Fruit fly (Drosophila melanogaster) whole organism, embryonic: ENCODE data around the gene CG32645.

Experiments
- Aef1 ChIP-seq: fragments of 200-800 bp; sonication (Bioruptor generic); IDR thresholded peaks from 3 replicates; pipeline ENCODE4 v1.3.6; 2022; ENCODE audit warnings: missing biosample characterization, missing genetic modification characterization
- Antp ChIP-seq: fragments of 200-800 bp; sonication (Bioruptor generic); optimal IDR thresholded peaks from 3 replicates; lab custom pipeline; 2016; ENCODE audit warnings: missing biosample characterization, missing genetic modification characterization
- Awh ChIP-seq: fragments of 200-800 bp; sonication (Bioruptor generic); IDR thresholded peaks from 2 replicates; pipeline ENCODE4, ENCODE4 v1.3.6; 2022; ENCODE audit warnings: missing biosample characterization, missing genetic modification characterization
- Bteb2 ChIP-seq: fragments of 200-800 bp; sonication (Bioruptor generic); optimal IDR thresholded peaks from 2 replicates; lab custom pipeline; 2016; ENCODE audit warnings: missing biosample characterization, missing genetic modification characterization
- CG12071 ChIP-seq: fragments of 200-800 bp; sonication (Bioruptor generic); optimal IDR thresholded peaks from 3 replicates; lab custom pipeline; 2018; ENCODE audit warnings: missing biosample characterization, mild to moderate bottlenecking, missing genetic modification characterization
- CG12744 ChIP-seq: fragments of 200-800 bp; sonication (Bioruptor generic); optimal IDR thresholded peaks from 2 replicates; lab custom pipeline; 2016; ENCODE audit warnings: missing biosample characterization, missing genetic modification characterization
- CG14441 ChIP-seq: fragments of 200-800 bp; sonication (Bioruptor generic); IDR thresholded peaks from 2 replicates; pipeline ENCODE4 v1.3.6; 2022; ENCODE audit warnings: missing biosample characterization, missing genetic modification characterization
- CG15514 ChIP-seq: fragments of 200-800 bp; sonication (Bioruptor generic); optimal IDR thresholded peaks from 3 replicates; lab custom pipeline; 2017; ENCODE audit warnings: missing biosample characterization, missing genetic modification characterization, mild to moderate bottlenecking, moderate library complexity, missing genetic modification reagents
- CG1603 ChIP-seq: fragments of 200-800 bp; sonication (Bioruptor generic); optimal IDR thresholded peaks from 2 replicates; lab custom pipeline; 2019; ENCODE audit warnings: missing biosample characterization, mild to moderate bottlenecking, missing genetic modification characterization, moderate library complexity
- CG16815 ChIP-seq: fragments of 200-800 bp; sonication (Bioruptor generic); optimal IDR thresholded peaks from 3 replicates; lab custom pipeline; 2017; ENCODE audit warnings: missing biosample characterization, mild to moderate bottlenecking, missing genetic modification characterization
- CG4360 ChIP-seq: fragments of 200-800 bp; sonication (Bioruptor generic); IDR thresholded peaks from 2 replicates; pipeline ENCODE4 v1.3.6; 2022; ENCODE audit warnings: missing biosample characterization, missing genetic modification characterization
- CG4854 ChIP-seq: fragments of 200-800 bp; sonication (Bioruptor generic); optimal IDR thresholded peaks from 2 replicates; lab custom pipeline; 2016; ENCODE audit warnings: missing biosample characterization, missing genetic modification characterization, inconsistent platforms
- CG7271 ChIP-seq: fragments of 200-800 bp; sonication (Bioruptor generic); optimal IDR thresholded peaks from 2 replicates; lab custom pipeline; 2018; ENCODE audit warnings: missing biosample characterization, mild to moderate bottlenecking, missing genetic modification characterization, moderate library complexity
- D ChIP-seq, 2 experiments: fragments of 200-800 bp in 1 of 2; fragments of >200 bp in 1 of 2; sonication (Bioruptor generic) in 1 of 2; optimal IDR thresholded peaks; 2 replicates in 1 of 2; 3 replicates in 1 of 2; lab custom pipeline; 2017; ENCODE audit warnings: mild to moderate bottlenecking in 1 of 2, missing biosample characterization in 1 of 2, missing genetic modification characterization in 1 of 2, missing genetic modification reagents in 1 of 2
- Doc3 ChIP-seq: fragments of 200-800 bp; sonication (Bioruptor generic); IDR thresholded peaks from 3 replicates; pipeline ENCODE4 v1.3.6; 2022; ENCODE audit warnings: missing biosample characterization, missing genetic modification characterization; ENCODE audit not compliant: partially characterized antibody
- Fer2 ChIP-seq: fragments of 200-800 bp; sonication (Bioruptor generic); optimal IDR thresholded peaks from 2 replicates; lab custom pipeline; 2018; ENCODE audit warnings: missing biosample characterization, mild to moderate bottlenecking, missing genetic modification characterization, moderate library complexity
- GATAe ChIP-seq: fragments of 200-800 bp; sonication (Bioruptor generic); conservative IDR thresholded peaks from 2 replicates; pipeline ENCODE4 v1.3.6; 2022; ENCODE audit warnings: missing biosample characterization, missing genetic modification characterization
- Lhr ChIP-seq: fragments of 200-800 bp; sonication (Bioruptor generic); optimal IDR thresholded peaks from 3 replicates; lab custom pipeline; 2017; ENCODE audit warnings: mild to moderate bottlenecking, missing biosample characterization, missing genetic modification reagents, missing genetic modification characterization
- MBD-R2 ChIP-seq: fragments of 200-800 bp; sonication (Bioruptor generic); IDR thresholded peaks from 2 replicates; pipeline ENCODE4 v1.3.6; 2022; ENCODE audit warnings: missing biosample characterization, missing genetic modification characterization
- NFAT ChIP-seq: fragments of 200-800 bp; sonication (Bioruptor generic); IDR thresholded peaks from 2 replicates; pipeline ENCODE4 v1.3.6; 2022; ENCODE audit warnings: missing biosample characterization, missing genetic modification characterization
- Nf-YB ChIP-seq: fragments of 200-800 bp; sonication (Bioruptor generic); optimal IDR thresholded peaks from 3 replicates; lab custom pipeline; 2019; ENCODE audit warnings: missing biosample characterization, mild to moderate bottlenecking, missing genetic modification characterization, moderate library complexity
- Scr ChIP-seq: fragments of 200-800 bp; sonication (Bioruptor generic); IDR thresholded peaks from 2 replicates; pipeline ENCODE4 v1.3.6; 2022; ENCODE audit warnings: missing biosample characterization, missing genetic modification characterization; ENCODE audit not compliant: partially characterized antibody
- Side ChIP-seq: fragments of 200-800 bp; sonication (Bioruptor generic); optimal IDR thresholded peaks from 2 replicates; lab custom pipeline; 2016; ENCODE audit warnings: missing biosample characterization, missing genetic modification characterization
- Sox100B ChIP-seq: fragments of 200-800 bp; sonication (Bioruptor generic); optimal IDR thresholded peaks from 3 replicates; lab custom pipeline; 2018; ENCODE audit warnings: missing biosample characterization, mild to moderate bottlenecking, missing genetic modification characterization
- ara ChIP-seq: fragments of 200-800 bp; sonication (Bioruptor generic); IDR thresholded peaks from 2 replicates; pipeline ENCODE4 v1.3.6; 2022; ENCODE audit warnings: missing biosample characterization, missing genetic modification characterization
- az2 ChIP-seq: fragments of 200-800 bp; sonication (Bioruptor generic); optimal IDR thresholded peaks from 3 replicates; lab custom pipeline; 2016; ENCODE audit warnings: missing biosample characterization, missing genetic modification characterization
- bcd ChIP-seq: fragments of 200-800 bp; sonication (Bioruptor generic); optimal IDR thresholded peaks from 2 replicates; lab custom pipeline; 2017; ENCODE audit warnings: missing biosample characterization, mild to moderate bottlenecking, missing genetic modification characterization
- fd102C ChIP-seq: fragments of 200-800 bp; sonication (Bioruptor generic); optimal IDR thresholded peaks from 2 replicates; lab custom pipeline; 2018; ENCODE audit warnings: missing biosample characterization, mild to moderate bottlenecking, missing genetic modification characterization, moderate library complexity
- gce ChIP-seq: fragments of 200-800 bp; sonication (Bioruptor generic); IDR thresholded peaks from 3 replicates; pipeline ENCODE4 v1.3.6; 2022; ENCODE audit warnings: missing biosample characterization, missing genetic modification characterization
- insv ChIP-seq, 2 experiments: fragments of 200-800 bp; sonication (Bioruptor generic); optimal IDR thresholded peaks; 3 replicates each; lab custom pipeline; 2016 to 2018; ENCODE audit warnings: missing biosample characterization in 2 of 2, missing genetic modification characterization in 2 of 2
- inv ChIP-seq: fragments of 200-800 bp; sonication (Bioruptor generic); IDR thresholded peaks from 2 replicates; pipeline ENCODE4 v1.3.6; 2022; ENCODE audit warnings: missing biosample characterization, missing genetic modification characterization; ENCODE audit not compliant: partially characterized antibody
- kah ChIP-seq: fragments of 200-800 bp; sonication (Bioruptor generic); optimal IDR thresholded peaks from 2 replicates; lab custom pipeline; 2018; ENCODE audit warnings: missing biosample characterization, mild to moderate bottlenecking, missing genetic modification characterization
- ken ChIP-seq: fragments of 200-800 bp; sonication (Bioruptor generic); IDR thresholded peaks from 3 replicates; pipeline ENCODE4 v1.3.6; 2022; ENCODE audit warnings: missing biosample characterization, missing genetic modification characterization
- lola ChIP-seq, 3 experiments: fragments of >200 bp in 2 of 3; fragments of 200-800 bp in 1 of 3; sonication (Bioruptor generic) in 1 of 3; optimal IDR thresholded peaks; 2 replicates each; lab custom pipeline; 2017 to 2019; ENCODE audit warnings: missing biosample characterization in 3 of 3, missing genetic modification characterization in 3 of 3, mild to moderate bottlenecking in 1 of 3, moderate library complexity in 1 of 3
- nau ChIP-seq: fragments of 200-800 bp; sonication (Bioruptor generic); optimal IDR thresholded peaks from 3 replicates; lab custom pipeline; 2017; ENCODE audit warnings: missing biosample characterization, mild to moderate bottlenecking, missing genetic modification characterization, missing genetic modification reagents
- nom ChIP-seq: fragments of 200-800 bp; sonication (Bioruptor generic); optimal IDR thresholded peaks from 2 replicates; lab custom pipeline; 2017; ENCODE audit warnings: missing biosample characterization, missing genetic modification characterization, mild to moderate bottlenecking, moderate library complexity, missing genetic modification reagents
- odd ChIP-seq: fragments of 200-800 bp; sonication (Bioruptor generic); optimal IDR thresholded peaks from 2 replicates; lab custom pipeline; 2017; ENCODE audit warnings: missing biosample characterization, mild to moderate bottlenecking, missing genetic modification characterization
- pan ChIP-seq, 4 experiments: fragments of >200 bp in 3 of 4; fragments of 200-800 bp in 1 of 4; sonication (Bioruptor generic) in 1 of 4; optimal IDR thresholded peaks in 3 of 4; IDR thresholded peaks in 1 of 4; 2 replicates each; pipeline versions ENCODE4 v1.3.6 to Lab custom; 2017 to 2022; ENCODE audit warnings: missing biosample characterization in 2 of 4, missing genetic modification characterization in 2 of 4, mixed read lengths in 1 of 4
- pros ChIP-seq: fragments of 200-800 bp; sonication (Bioruptor generic); optimal IDR thresholded peaks from 3 replicates; lab custom pipeline; 2019; ENCODE audit warnings: missing biosample characterization, mild to moderate bottlenecking, missing genetic modification characterization, moderate library complexity
- pum ChIP-seq: fragments of 200-800 bp; sonication (Bioruptor generic); optimal IDR thresholded peaks from 2 replicates; lab custom pipeline; 2016; ENCODE audit warnings: missing biosample characterization, missing genetic modification characterization
- run ChIP-seq: fragments of 200-800 bp; sonication (Bioruptor generic); optimal IDR thresholded peaks from 3 replicates; lab custom pipeline; 2018; ENCODE audit warnings: missing biosample characterization, mild to moderate bottlenecking, missing genetic modification characterization
- sisA ChIP-seq: fragments of 200-800 bp; sonication (Bioruptor generic); IDR thresholded peaks from 2 replicates; pipeline ENCODE4 v1.3.6; 2022; ENCODE audit warnings: missing biosample characterization, missing genetic modification characterization
- so ChIP-seq: fragments of 200-800 bp; sonication (Bioruptor generic); IDR thresholded peaks from 3 replicates; pipeline ENCODE4 v1.3.6; 2022; ENCODE audit warnings: missing biosample characterization, missing genetic modification characterization
- stwl ChIP-seq: fragments of 200-800 bp; sonication (Bioruptor generic); optimal IDR thresholded peaks from 3 replicates; lab custom pipeline; 2018; ENCODE audit warnings: missing biosample characterization, mild to moderate bottlenecking, missing genetic modification characterization, moderate library complexity
- tgo ChIP-seq: fragments of 200-800 bp; sonication (Bioruptor generic); IDR thresholded peaks from 3 replicates; pipeline ENCODE4 v1.3.6; 2022; ENCODE audit warnings: missing biosample characterization, missing genetic modification characterization
- tll ChIP-seq, 2 experiments: fragments of 200-800 bp in 1 of 2; fragments of >200 bp in 1 of 2; sonication (Bioruptor generic) in 1 of 2; optimal IDR thresholded peaks; 2 replicates each; lab custom pipeline; 2017 to 2019; ENCODE audit warnings: missing biosample characterization in 2 of 2, missing genetic modification characterization in 2 of 2, mild to moderate bottlenecking in 1 of 2, moderate library complexity in 1 of 2
- trh ChIP-seq: fragments of 200-800 bp; sonication (Bioruptor generic); optimal IDR thresholded peaks from 2 replicates; lab custom pipeline; 2016; ENCODE audit warnings: missing biosample characterization, missing genetic modification characterization
- zfh1 ChIP-seq: fragments of 200-800 bp; sonication (Bioruptor generic); IDR thresholded peaks from 3 replicates; pipeline ENCODE4 v1.3.6; 2022; ENCODE audit warnings: missing biosample characterization, missing genetic modification characterization

The CG32645 gene

dm6 chrX:13159481-13159880 lies 20.5 kb downstream of the CG32645 start, which contains the start of the genes Bap60 and CG12096 (continued):
- TF ChIP-seq trh (no peak), inv (peak; percentile 92), CG14441 (GFP tag; lab: Robert Waterston, UW) (peak; percentile 51; the same call in 1 of the 2 replicates), Awh (GFP tag; lab: Robert Waterston, UW) (no peak), CG15514 (peak; percentile 68), Nf-YB (GFP tag; lab: Kevin White, UChicago) (peak; percentile 45), Doc3 (GFP tag; lab: Robert Waterston, UW) (peak; percentile 90), az2 (GFP tag; lab: Kevin White, UChicago) (peak; percentile 61), Aef1 (peak; percentile 66), D (optimal IDR thresholded peaks at IDR 0.05; lab: Kevin White, UChicago) (no peak), D (GFP tag; optimal IDR thresholded peaks at IDR 0.05; lab: Kevin White, UChicago) (peak; percentile 6), bcd (GFP tag; lab: Kevin White, UChicago) (peak; percentile 70), Lhr (peak; percentile 47), CG4854 (GFP tag; lab: Kevin White, UChicago) (peak; percentile 56), NFAT (GFP tag; lab: Robert Waterston, UW) (peak; percentile 49), odd (peak; percentile 44), fd102C (GFP tag; lab: Kevin White, UChicago) (no peak), stwl (tag; lab: Kevin White, UChicago) (peak; percentile 84), Side (GFP tag; lab: Kevin White, UChicago) (peak; percentile 87), lola (GFP tag; optimal IDR thresholded peaks at IDR 0.05; lab: Kevin White, UChicago) (peak in 1 of 3 experiments; percentile 79), sisA (GFP tag; lab: Robert Waterston, UW) (peak; percentile 58), Scr (GFP tag; lab: Robert Waterston, UW) (peak; percentile 97), MBD-R2 (peak; percentile 79), CG7271 (tag; lab: Kevin White, UChicago) (no peak), pros (GFP tag; lab: Kevin White, UChicago) (no peak), ken (GFP tag; lab: Robert Waterston, UW) (no peak), ara (peak; percentile 26; the same call in 1 of the 2 replicates), tgo (GFP tag; lab: Robert Waterston, UW) (peak; percentile 61), CG1603 (tag; lab: Kevin White, UChicago) (peak; percentile 86), Bteb2 (GFP tag; lab: Kevin White, UChicago) (peak; percentile 48), tll (GFP tag; optimal IDR thresholded peaks at IDR 0.05; lab: Kevin White, UChicago) (peak in 1 of 2 experiments; percentile 86), Sox100B (GFP tag; lab: Kevin White, UChicago) (no peak), GATAe (GFP tag; lab: Robert Waterston, UW) (no peak), CG16815 (GFP tag; lab: Kevin White, UChicago) (peak; percentile 58), CG4360 (no peak), gce (GFP tag; lab: Robert Waterston, UW) (no peak), kah (GFP tag; lab: Kevin White, UChicago) (no peak), Antp (GFP tag; lab: Kevin White, UChicago) (peak; percentile 73), pum (GFP tag; lab: Kevin White, UChicago) (peak; percentile 81), CG12744 (GFP tag; lab: Kevin White, UChicago) (peak; percentile 68), CG12071 (no peak), pan (optimal IDR thresholded peaks at IDR 0.05; lab: Kevin White, UChicago) (no peak), pan (GFP tag; optimal IDR thresholded peaks at IDR 0.05 in 1 of 2, IDR thresholded peaks at IDR 0.05 in 1 of 2) (peak in 1 of 2 experiments; percentile 37), zfh1 (GFP tag; lab: Robert Waterston, UW) (peak; percentile 56; the same call in 2 of the 3 replicates), so (GFP tag; lab: Robert Waterston, UW) (no peak), insv (GFP tag; optimal IDR thresholded peaks at IDR 0.05; lab: Kevin White, UChicago) (peak in 1 of 2 experiments; percentile 38), nau (GFP tag; lab: Kevin White, UChicago) (no peak), Fer2 (tag; lab: Kevin White, UChicago) (peak; percentile 64), nom (GFP tag; lab: Kevin White, UChicago) (no peak), run (no peak)
